In the genomic region with DNA sequence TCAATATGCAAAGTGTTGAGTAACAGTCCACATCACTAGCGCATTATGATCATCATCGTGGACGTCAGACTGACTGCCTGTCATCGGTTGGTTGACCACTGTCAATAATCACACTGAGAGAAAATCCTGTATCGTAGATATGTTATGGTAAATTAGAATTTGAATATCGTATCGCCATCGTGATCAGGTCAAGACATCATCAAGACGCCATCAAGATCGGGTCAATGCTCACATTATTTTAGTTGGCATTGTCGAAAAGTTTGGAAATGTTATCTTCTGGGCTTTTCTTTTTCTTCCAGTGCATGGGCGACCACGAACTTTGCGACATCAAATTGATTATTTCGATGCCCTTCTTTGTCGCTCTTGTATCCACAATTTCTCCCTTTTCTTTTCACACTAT, we compare ENCODE assay signal across 1 fruit fly cellular context.
A peak's percentile ranks its signal among the peaks of the same experiment; 100 is the strongest.
TF ChIP-seq lines count a peak whose summit lies in the region.

No protein-coding gene starts in this region.

TF ChIP-seq in whole organism, embryonic, 481 proteins besides CTCF, POLR2A, EP300 and RAD21 (continued from another document and continues in another):
- peak; percentile 90 for TF ChIP-seq dmrt11E (tag; optimal IDR thresholded peaks at IDR 0.05; lab: Kevin White, UChicago)
- TF ChIP-seq Gug (GFP tag; IDR thresholded peaks at IDR 0.05; lab: Robert Waterston, UW) = peak; percentile 69
- TF ChIP-seq ro (GFP tag; IDR thresholded peaks at IDR 0.05; lab: Robert Waterston, UW) = peak; percentile 38; the same call in 1 of the 2 replicates
- peak; percentile 78 for TF ChIP-seq CG6654 (GFP tag; optimal IDR thresholded peaks at IDR 0.05; lab: Kevin White, UChicago)
- peak; percentile 85 for TF ChIP-seq CG10654 (GFP tag; optimal IDR thresholded peaks at IDR 0.05; lab: Kevin White, UChicago)
- peak; percentile 81 for TF ChIP-seq CG10959 (GFP tag; IDR thresholded peaks at IDR 0.05; lab: Robert Waterston, UW)
- peak; percentile 63 for TF ChIP-seq CG14965 (GFP tag; optimal IDR thresholded peaks at IDR 0.05; lab: Kevin White, UChicago; ENCODE audit: borderline replicate concordance)
- TF ChIP-seq trh (GFP tag; optimal IDR thresholded peaks at IDR 0.05; lab: Kevin White, UChicago) = peak; percentile 84
- TF ChIP-seq CG14014 (GFP tag; IDR thresholded peaks at IDR 0.05; lab: Robert Waterston, UW) = peak; percentile 75
- peak; percentile 76 for TF ChIP-seq CG11696 (GFP tag; IDR thresholded peaks at IDR 0.05; lab: Robert Waterston, UW)
- TF ChIP-seq gsb (GFP tag; IDR thresholded peaks at IDR 0.05; lab: Robert Waterston, UW) = peak; percentile 50
- no peak for TF ChIP-seq rib (GFP tag; IDR thresholded peaks at IDR 0.05; lab: Robert Waterston, UW)
- TF ChIP-seq CG18262 (tag; optimal IDR thresholded peaks at IDR 0.05; lab: Kevin White, UChicago) = peak; percentile 87
- TF ChIP-seq C15 (GFP tag; IDR thresholded peaks at IDR 0.05; lab: Robert Waterston, UW) = no peak
- peak; percentile 93 for TF ChIP-seq vvl (GFP tag; IDR thresholded peaks at IDR 0.05; lab: Robert Waterston, UW)
- peak; percentile 12 for TF ChIP-seq CG7745 (tag; optimal IDR thresholded peaks at IDR 0.05; lab: Kevin White, UChicago)
- peak; percentile 40 for TF ChIP-seq Elba2 (GFP tag; optimal IDR thresholded peaks at IDR 0.05; lab: Kevin White, UChicago)
- peak; percentile 79 for TF ChIP-seq ab (GFP tag; optimal IDR thresholded peaks at IDR 0.05; lab: Kevin White, UChicago)
- TF ChIP-seq Jarid2 (GFP tag; optimal IDR thresholded peaks at IDR 0.05; lab: Kevin White, UChicago) = peak; percentile 49
- no peak for TF ChIP-seq hbn (GFP tag; IDR thresholded peaks at IDR 0.05; lab: Robert Waterston, UW; ENCODE audit: partially characterized antibody)
- TF ChIP-seq Atf6 (GFP tag; IDR thresholded peaks at IDR 0.05; lab: Robert Waterston, UW) = peak; percentile 79; the same call in 1 of the 2 replicates
- TF ChIP-seq CG8281 (tag; optimal IDR thresholded peaks at IDR 0.05; lab: Kevin White, UChicago) = peak; percentile 83
- peak; percentile 53 for TF ChIP-seq CG17186 (GFP tag; optimal IDR thresholded peaks at IDR 0.05; lab: Kevin White, UChicago)
- TF ChIP-seq gce (GFP tag; IDR thresholded peaks at IDR 0.05; lab: Robert Waterston, UW) = peak; percentile 76; the same call in 2 of the 3 replicates
- peak; percentile 53 for TF ChIP-seq danr (GFP tag; IDR thresholded peaks at IDR 0.05; lab: Robert Waterston, UW)
- TF ChIP-seq gro (GFP tag; optimal IDR thresholded peaks at IDR 0.05; lab: Kevin White, UChicago) = peak; percentile 83
- TF ChIP-seq Mrtf (GFP tag; IDR thresholded peaks at IDR 0.05; lab: Robert Waterston, UW) = peak; percentile 80
- peak; percentile 86 for TF ChIP-seq CG6813 (GFP tag; optimal IDR thresholded peaks at IDR 0.05; lab: Kevin White, UChicago)
- peak; percentile 80 for TF ChIP-seq Meics (GFP tag; optimal IDR thresholded peaks at IDR 0.05; lab: Kevin White, UChicago)
- TF ChIP-seq CG3163 (GFP tag; optimal IDR thresholded peaks at IDR 0.05; lab: Kevin White, UChicago) = peak; percentile 75
- TF ChIP-seq Hey (tag; optimal IDR thresholded peaks at IDR 0.05; lab: Kevin White, UChicago) = peak; percentile 67
- no peak for TF ChIP-seq fru (optimal IDR thresholded peaks at IDR 0.05; lab: Kevin White, UChicago)
- TF ChIP-seq pho (GFP tag; optimal IDR thresholded peaks at IDR 0.05; lab: Kevin White, UChicago) = peak; percentile 79
- TF ChIP-seq CG10366 (GFP tag; IDR thresholded peaks at IDR 0.05; lab: Robert Waterston, UW) = peak; percentile 89
- TF ChIP-seq Tbp (GFP tag; optimal IDR thresholded peaks at IDR 0.05; lab: Kevin White, UChicago) = no peak
- TF ChIP-seq Doc2 (GFP tag; IDR thresholded peaks at IDR 0.05; lab: Robert Waterston, UW) = 0 out of 2 replicates have a peak, but pooled peaks have one; percentile 34
- peak; percentile 65 for TF ChIP-seq CG4328 (GFP tag; optimal IDR thresholded peaks at IDR 0.05; lab: Kevin White, UChicago)
- TF ChIP-seq CG13894 (tag; optimal IDR thresholded peaks at IDR 0.05; lab: Kevin White, UChicago) = no peak
- peak; percentile 84 for TF ChIP-seq en (GFP tag; optimal IDR thresholded peaks at IDR 0.05; lab: Kevin White, UChicago)
- TF ChIP-seq CG1233 (GFP tag; optimal IDR thresholded peaks at IDR 0.05; lab: Kevin White, UChicago) = peak; percentile 86
- peak; percentile 93 for TF ChIP-seq NfI (GFP tag; optimal IDR thresholded peaks at IDR 0.05; lab: Kevin White, UChicago)
- TF ChIP-seq ems (GFP tag; optimal IDR thresholded peaks at IDR 0.05; lab: Kevin White, UChicago) = peak; percentile 84
- TF ChIP-seq Taf1 (GFP tag; IDR thresholded peaks at IDR 0.05; lab: Robert Waterston, UW) = peak; percentile 41; the same call in 1 of the 2 replicates
- 0 out of 2 replicates have a peak, but pooled peaks have one; percentile 45 for TF ChIP-seq sens-2 (GFP tag; IDR thresholded peaks at IDR 0.05; lab: Robert Waterston, UW)
- TF ChIP-seq ranshi (GFP tag; IDR thresholded peaks at IDR 0.05; lab: Robert Waterston, UW) = peak; percentile 84
- peak; percentile 91 for TF ChIP-seq salm (tag; optimal IDR thresholded peaks at IDR 0.05; lab: Kevin White, UChicago)
- TF ChIP-seq pfk (GFP tag; optimal IDR thresholded peaks at IDR 0.05; lab: Kevin White, UChicago) = no peak
- peak; percentile 87 to 95 for TF ChIP-seq Hr51 (GFP tag; optimal IDR thresholded peaks at IDR 0.05; lab: Kevin White, UChicago)
- peak; percentile 87 for TF ChIP-seq Atf3 (GFP tag; optimal IDR thresholded peaks at IDR 0.05; lab: Kevin White, UChicago)
- TF ChIP-seq CG14050 (GFP tag; IDR thresholded peaks at IDR 0.05; lab: Robert Waterston, UW) = peak; percentile 85
- peak; percentile 77 for TF ChIP-seq CG17802 (tag; optimal IDR thresholded peaks at IDR 0.05; lab: Kevin White, UChicago)
- TF ChIP-seq tna (GFP tag; IDR thresholded peaks at IDR 0.05; lab: Robert Waterston, UW; ENCODE audit: partially characterized antibody) = no peak
- TF ChIP-seq CG13123 (GFP tag; optimal IDR thresholded peaks at IDR 0.05; lab: Kevin White, UChicago) = peak; percentile 79
- TF ChIP-seq Ravus (GFP tag; IDR thresholded peaks at IDR 0.05; lab: Robert Waterston, UW) = peak; percentile 29; the same call in 1 of the 2 replicates
- peak; percentile 94 for TF ChIP-seq CG15269 (tag; optimal IDR thresholded peaks at IDR 0.05; lab: Kevin White, UChicago)
- peak; percentile 77 for TF ChIP-seq CG3847 (GFP tag; IDR thresholded peaks at IDR 0.05; lab: Robert Waterston, UW)
- no peak for TF ChIP-seq HLHmδ (GFP tag; optimal IDR thresholded peaks at IDR 0.05; lab: Kevin White, UChicago)
- peak; percentile 89 for TF ChIP-seq CG12659 (GFP tag; optimal IDR thresholded peaks at IDR 0.05; lab: Kevin White, UChicago)
- TF ChIP-seq Vsx1 (GFP tag; optimal IDR thresholded peaks at IDR 0.05; lab: Kevin White, UChicago) = peak; percentile 56
- peak; percentile 79 for TF ChIP-seq CG10431 (GFP tag; optimal IDR thresholded peaks at IDR 0.05; lab: Kevin White, UChicago)
- TF ChIP-seq Six4 (GFP tag; optimal IDR thresholded peaks at IDR 0.05; lab: Kevin White, UChicago) = peak; percentile 79
- peak; percentile 77 for TF ChIP-seq Bteb2 (GFP tag; optimal IDR thresholded peaks at IDR 0.05; lab: Kevin White, UChicago)
- peak; percentile 80; the same call in 1 of the 2 replicates for TF ChIP-seq wor (GFP tag; IDR thresholded peaks at IDR 0.05; lab: Robert Waterston, UW)
- peak; percentile 89 for TF ChIP-seq CG1529 (GFP tag; optimal IDR thresholded peaks at IDR 0.05; lab: Kevin White, UChicago)
- peak; percentile 90 for TF ChIP-seq pnt (GFP tag; optimal IDR thresholded peaks at IDR 0.05; lab: Kevin White, UChicago)
- peak; percentile 43 for TF ChIP-seq CG7372 (GFP tag; IDR thresholded peaks at IDR 0.05; lab: Robert Waterston, UW)
- TF ChIP-seq CG17361 (GFP tag; IDR thresholded peaks at IDR 0.05; lab: Robert Waterston, UW) = peak; percentile 88
- peak; percentile 93 for TF ChIP-seq CG12391 (tag; optimal IDR thresholded peaks at IDR 0.05; lab: Kevin White, UChicago)
- peak; percentile 47 for TF ChIP-seq sug (tag; optimal IDR thresholded peaks at IDR 0.05; lab: Kevin White, UChicago)
- peak; percentile 77 for TF ChIP-seq CG8359 (GFP tag; optimal IDR thresholded peaks at IDR 0.05; lab: Kevin White, UChicago; ENCODE audit: borderline replicate concordance)
- peak; percentile 94 for TF ChIP-seq CG12219 (GFP tag; optimal IDR thresholded peaks at IDR 0.05; lab: Kevin White, UChicago)
- peak; percentile 43 for TF ChIP-seq CG10565 (GFP tag; optimal IDR thresholded peaks at IDR 0.05; lab: Kevin White, UChicago)
- TF ChIP-seq chinmo (GFP tag; IDR thresholded peaks at IDR 0.05; lab: Robert Waterston, UW; ENCODE audit: partially characterized antibody) = no peak
- no peak for TF ChIP-seq CG15479 (GFP tag; optimal IDR thresholded peaks at IDR 0.05; lab: Kevin White, UChicago)
- TF ChIP-seq CG18599 (GFP tag; optimal IDR thresholded peaks at IDR 0.05; lab: Kevin White, UChicago) = peak; percentile 87
- peak; percentile 86 for TF ChIP-seq wek (GFP tag; optimal IDR thresholded peaks at IDR 0.05; lab: Kevin White, UChicago)
- TF ChIP-seq zen (tag; optimal IDR thresholded peaks at IDR 0.05; lab: Kevin White, UChicago) = peak; percentile 68
- TF ChIP-seq Deaf1 (tag; optimal IDR thresholded peaks at IDR 0.05; lab: Kevin White, UChicago) = peak; percentile 58
- peak; percentile 82 for TF ChIP-seq tio (GFP tag; optimal IDR thresholded peaks at IDR 0.05; lab: Kevin White, UChicago)
- peak; percentile 85 for TF ChIP-seq lab (GFP tag; optimal IDR thresholded peaks at IDR 0.05; lab: Kevin White, UChicago)
- TF ChIP-seq CG10209 (GFP tag; optimal IDR thresholded peaks at IDR 0.05; lab: Kevin White, UChicago) = peak; percentile 87
- peak; percentile 67 to 96 for TF ChIP-seq bsh (GFP tag; optimal IDR thresholded peaks at IDR 0.05; lab: Kevin White, UChicago)
- peak; percentile 93 for TF ChIP-seq oc (tag; optimal IDR thresholded peaks at IDR 0.05; lab: Kevin White, UChicago)
- TF ChIP-seq CG8478 (optimal IDR thresholded peaks at IDR 0.05; lab: Kevin White, UChicago) = no peak
- TF ChIP-seq twi (tag; optimal IDR thresholded peaks at IDR 0.05; lab: Kevin White, UChicago) = peak; percentile 80
- peak; percentile 58; the same call in 1 of the 3 replicates for TF ChIP-seq CG11560 (tag; IDR thresholded peaks at IDR 0.05; lab: Robert Waterston, UW)
- TF ChIP-seq Atf-2 (GFP tag; optimal IDR thresholded peaks at IDR 0.05; lab: Kevin White, UChicago) = peak; percentile 91
- TF ChIP-seq Nf-YA (GFP tag; IDR thresholded peaks at IDR 0.05; lab: Robert Waterston, UW) = peak; percentile 61
- TF ChIP-seq CG34376 (GFP tag; optimal IDR thresholded peaks at IDR 0.05; lab: Kevin White, UChicago) = peak; percentile 79
- TF ChIP-seq Dbx (GFP tag; IDR thresholded peaks at IDR 0.05; lab: Robert Waterston, UW) = 0 out of 3 replicates have a peak, but pooled peaks have one; percentile 42
- TF ChIP-seq ac (GFP tag; optimal IDR thresholded peaks at IDR 0.05; lab: Kevin White, UChicago) = peak; percentile 42
- TF ChIP-seq dimm (GFP tag; IDR thresholded peaks at IDR 0.05; lab: Robert Waterston, UW) = peak; percentile 66
- peak; percentile 76 for TF ChIP-seq CG1024 (GFP tag; IDR thresholded peaks at IDR 0.05; lab: Robert Waterston, UW)
- peak; percentile 77 for TF ChIP-seq CG12155 (GFP tag; optimal IDR thresholded peaks at IDR 0.05; lab: Kevin White, UChicago)
- TF ChIP-seq inv (GFP tag; IDR thresholded peaks at IDR 0.05; lab: Robert Waterston, UW; ENCODE audit: partially characterized antibody) = no peak
- peak in 1 of 2 experiments; percentile 23 for TF ChIP-seq insv (GFP tag; optimal IDR thresholded peaks at IDR 0.05; lab: Kevin White, UChicago)
- TF ChIP-seq Sin3A (optimal IDR thresholded peaks at IDR 0.05; lab: Kevin White, UChicago) = no peak
- no peak for TF ChIP-seq CG42726 (GFP tag; IDR thresholded peaks at IDR 0.05; lab: Robert Waterston, UW; ENCODE audit: partially characterized antibody)
- peak; percentile 85 for TF ChIP-seq CG10462 (GFP tag; optimal IDR thresholded peaks at IDR 0.05; lab: Kevin White, UChicago)
- peak; percentile 79 for TF ChIP-seq CG11093 (GFP tag; IDR thresholded peaks at IDR 0.05; lab: Robert Waterston, UW)
- peak; percentile 64 for TF ChIP-seq ssp (GFP tag; IDR thresholded peaks at IDR 0.05; lab: Robert Waterston, UW)
- TF ChIP-seq h (optimal IDR thresholded peaks at IDR 0.05; lab: Kevin White, UChicago) = no peak
- peak; percentile 86 for TF ChIP-seq zfh1 (GFP tag; IDR thresholded peaks at IDR 0.05; lab: Robert Waterston, UW)
- peak; percentile 83 for TF ChIP-seq fd64A (GFP tag; optimal IDR thresholded peaks at IDR 0.05; lab: Kevin White, UChicago)
- TF ChIP-seq ATbp (GFP tag; optimal IDR thresholded peaks at IDR 0.05; lab: Kevin White, UChicago) = peak; percentile 94
- peak; percentile 83 for TF ChIP-seq HHEX (GFP tag; optimal IDR thresholded peaks at IDR 0.05; lab: Kevin White, UChicago)
- peak; percentile 88 for TF ChIP-seq HLH3B (GFP tag; IDR thresholded peaks at IDR 0.05; lab: Robert Waterston, UW)
- peak; percentile 83 for TF ChIP-seq dysf (GFP tag; IDR thresholded peaks at IDR 0.05; lab: Robert Waterston, UW)
- TF ChIP-seq NC2β (GFP tag; optimal IDR thresholded peaks at IDR 0.05; lab: Kevin White, UChicago) = peak; percentile 89
- peak; percentile 93 for TF ChIP-seq pb (GFP tag; optimal IDR thresholded peaks at IDR 0.05; lab: Kevin White, UChicago)
- TF ChIP-seq CG4424 (GFP tag; optimal IDR thresholded peaks at IDR 0.05; lab: Kevin White, UChicago) = peak; percentile 86
- TF ChIP-seq ara (GFP tag; IDR thresholded peaks at IDR 0.05; lab: Robert Waterston, UW) = peak; percentile 84
- TF ChIP-seq jing (GFP tag; optimal IDR thresholded peaks at IDR 0.05; lab: Kevin White, UChicago) = peak; percentile 91
- no peak for TF ChIP-seq Trl (optimal IDR thresholded peaks at IDR 0.05; lab: Kevin White, UChicago)
- TF ChIP-seq Trl (GFP tag; optimal IDR thresholded peaks at IDR 0.05; lab: Kevin White, UChicago) = peak; percentile 84
- TF ChIP-seq Fer1 (GFP tag; optimal IDR thresholded peaks at IDR 0.05; lab: Kevin White, UChicago) = peak; percentile 82
- peak; percentile 84 for TF ChIP-seq Chrac-16 (GFP tag; optimal IDR thresholded peaks at IDR 0.05; lab: Kevin White, UChicago)
- TF ChIP-seq CG1792 (GFP tag; optimal IDR thresholded peaks at IDR 0.05; lab: Kevin White, UChicago) = peak; percentile 78
- TF ChIP-seq da (GFP tag; optimal IDR thresholded peaks at IDR 0.05; lab: Kevin White, UChicago) = peak; percentile 73
- TF ChIP-seq CG11695 (GFP tag; IDR thresholded peaks at IDR 0.05; lab: Robert Waterston, UW) = peak; percentile 75
- TF ChIP-seq CG4404 (GFP tag; IDR thresholded peaks at IDR 0.05; lab: Robert Waterston, UW) = peak; percentile 32; the same call in 1 of the 2 replicates
- TF ChIP-seq pan (optimal IDR thresholded peaks at IDR 0.05; lab: Kevin White, UChicago) = no peak
- peak in 1 of 2 experiments; percentile 82 for TF ChIP-seq pan (GFP tag; optimal IDR thresholded peaks at IDR 0.05 in 1 of 2, IDR thresholded peaks at IDR 0.05 in 1 of 2)
- peak; percentile 69 for TF ChIP-seq CG11247 (GFP tag; IDR thresholded peaks at IDR 0.05; lab: Robert Waterston, UW)
